Fruit fly (Drosophila melanogaster) whole organism, wandering third instar larva: ENCODE results near the gene kipf.
A peak's percentile ranks its signal among the peaks of the same experiment; 100 is the strongest.

Source experiments
- CG9705 ChIP-seq: fragments of 200-800 bp; sonication (Bioruptor generic); optimal IDR thresholded peaks from 2 replicates; lab custom pipeline; 2018; ENCODE audit warnings: missing biosample characterization, mild to moderate bottlenecking, missing genetic modification characterization
- CrebA ChIP-seq: fragments of 200-800 bp; sonication (Bioruptor generic); optimal IDR thresholded peaks from 2 replicates; lab custom pipeline; 2016; ENCODE audit warnings: missing biosample characterization, mild to moderate bottlenecking, missing genetic modification characterization, borderline replicate concordance
- Dfd ChIP-seq: fragments of >200 bp; optimal IDR thresholded peaks from 2 replicates; lab custom pipeline; 2017; ENCODE audit warnings: missing biosample characterization, missing genetic modification characterization
- GATAd ChIP-seq: sonication (Bioruptor generic); optimal IDR thresholded peaks from 2 replicates; lab custom pipeline; 2016; ENCODE audit warnings: missing biosample characterization, missing genetic modification characterization
- HLH106 ChIP-seq: fragments of 200-800 bp; optimal IDR thresholded peaks from 3 replicates; lab custom pipeline; 2019; ENCODE audit warnings: missing biosample characterization, mild to moderate bottlenecking, missing genetic modification characterization, moderate library complexity
- Hnf4 ChIP-seq: fragments of 200-800 bp; sonication (Bioruptor generic); optimal IDR thresholded peaks from 2 replicates; lab custom pipeline; 2016; ENCODE audit warnings: missing biosample characterization, mild to moderate bottlenecking, missing genetic modification characterization
- Jra ChIP-seq: sonication (Bioruptor generic); optimal IDR thresholded peaks from 2 replicates; lab custom pipeline; 2016; ENCODE audit warnings: missing biosample characterization, missing genetic modification characterization
- Mio ChIP-seq: sonication (Bioruptor generic); optimal IDR thresholded peaks from 2 replicates; lab custom pipeline; 2016; ENCODE audit warnings: missing biosample characterization, missing genetic modification characterization
- Myc ChIP-seq: fragments of >200 bp; optimal IDR thresholded peaks from 2 replicates; lab custom pipeline; 2017
- N ChIP-seq: fragments of >200 bp; optimal IDR thresholded peaks from 2 replicates; lab custom pipeline; 2018; ENCODE audit warnings: missing biosample characterization, missing external identifiers, missing genetic modification characterization
- Rel ChIP-seq, 2 experiments: fragments of 200-800 bp; sonication (Bioruptor generic) in 1 of 2; optimal IDR thresholded peaks; 2 replicates in 1 of 2; 3 replicates in 1 of 2; lab custom pipeline; 2016 to 2019; ENCODE audit warnings: mild to moderate bottlenecking in 2 of 2, missing biosample characterization in 2 of 2, missing genetic modification characterization in 2 of 2, moderate library complexity in 1 of 2
- Sp1 ChIP-seq: fragments of 200-800 bp; sonication (Bioruptor generic); optimal IDR thresholded peaks from 3 replicates; lab custom pipeline; 2019; ENCODE audit warnings: missing biosample characterization, mild to moderate bottlenecking, missing genetic modification characterization, moderate library complexity
- Vsx2 ChIP-seq: fragments of 200-300, 225-300 bp; sonication (Bioruptor generic); optimal IDR thresholded peaks from 2 replicates; lab custom pipeline; 2018; ENCODE audit warnings: missing biosample characterization, missing genetic modification characterization; ENCODE audit not compliant: partially characterized antibody
- brk ChIP-seq: fragments of 200-800 bp; sonication (Bioruptor generic); optimal IDR thresholded peaks from 2 replicates; lab custom pipeline; 2016; ENCODE audit warnings: missing biosample characterization, mild to moderate bottlenecking, missing genetic modification characterization
- dl ChIP-seq, 2 experiments: fragments of 175-275, 200-275 bp in 1 of 2; fragments of 200-275 bp in 1 of 2; sonication (Bioruptor generic); optimal IDR thresholded peaks; lab custom pipeline; 2018; ENCODE audit warnings: mild to moderate bottlenecking in 2 of 2, missing biosample characterization in 2 of 2, missing genetic modification characterization in 2 of 2, moderate library complexity in 2 of 2; ENCODE audit not compliant: partially characterized antibody in 2 of 2, insufficient read depth in 1 of 2
- dsf ChIP-seq: sonication (Bioruptor generic); optimal IDR thresholded peaks from 2 replicates; lab custom pipeline; 2016; ENCODE audit warnings: missing biosample characterization, missing genetic modification characterization, borderline replicate concordance
- ey ChIP-seq: fragments of 200-800 bp; sonication (Bioruptor generic); optimal IDR thresholded peaks from 2 replicates; lab custom pipeline; 2016; ENCODE audit warnings: missing biosample characterization, missing genetic modification characterization
- foxo ChIP-seq, 2 experiments: fragments of 200-800 bp; sonication (Bioruptor generic); optimal IDR thresholded peaks; 2 replicates in 1 of 2; 3 replicates in 1 of 2; lab custom pipeline; 2016 to 2017; ENCODE audit warnings: missing biosample characterization in 2 of 2, missing genetic modification characterization in 2 of 2
- fru ChIP-seq: fragments of 200-800 bp; sonication (Bioruptor generic); optimal IDR thresholded peaks from 3 replicates; lab custom pipeline; 2016; ENCODE audit warnings: missing biosample characterization, mild to moderate bottlenecking, missing genetic modification characterization
- h ChIP-seq: fragments of 200-800 bp; sonication (Bioruptor generic); optimal IDR thresholded peaks from 3 replicates; lab custom pipeline; 2016; ENCODE audit warnings: missing biosample characterization, mild to moderate bottlenecking, missing genetic modification characterization
- jim ChIP-seq: fragments of 175-275, 200-325 bp; sonication (Bioruptor generic); optimal IDR thresholded peaks from 2 replicates; lab custom pipeline; 2016; ENCODE audit warnings: missing biosample characterization, mild to moderate bottlenecking, missing genetic modification characterization
- lola ChIP-seq: fragments of >200 bp; optimal IDR thresholded peaks from 2 replicates; lab custom pipeline; 2017; ENCODE audit warnings: missing biosample characterization, missing genetic modification characterization
- pan ChIP-seq: fragments of >200 bp; optimal IDR thresholded peaks from 2 replicates; lab custom pipeline; 2017
- rgr ChIP-seq: fragments of 200-800 bp; sonication (Bioruptor generic); optimal IDR thresholded peaks from 3 replicates; lab custom pipeline; 2016; ENCODE audit warnings: missing biosample characterization, mild to moderate bottlenecking, missing genetic modification characterization
- sage ChIP-seq: fragments of 200-800 bp; sonication (Bioruptor generic); optimal IDR thresholded peaks from 2 replicates; lab custom pipeline; 2016; ENCODE audit warnings: missing biosample characterization, mild to moderate bottlenecking, missing genetic modification characterization
- sv ChIP-seq: fragments of 200-800 bp; sonication (Bioruptor generic); optimal IDR thresholded peaks from 3 replicates; lab custom pipeline; 2016; ENCODE audit warnings: missing biosample characterization, missing genetic modification characterization
- tai ChIP-seq: sonication (Bioruptor generic); optimal IDR thresholded peaks from 2 replicates; lab custom pipeline; 2016; ENCODE audit warnings: missing biosample characterization, missing genetic modification characterization
- usp ChIP-seq: fragments of >200 bp; optimal IDR thresholded peaks from 2 replicates; lab custom pipeline; 2017; ENCODE audit warnings: missing biosample characterization, missing genetic modification characterization

Gene kipf

dm6 chr3R:7886859-7887190, 26.8 kb upstream of the kipf start, which contains the start of gene ArgRS-m (continued):
- no peak for TF ChIP-seq sage

- no peak for TF ChIP-seq dsf (GFP tag; lab: Kevin White, UChicago)
- no peak for TF ChIP-seq brk
- no peak for TF ChIP-seq Dfd (GFP tag; lab: Kevin White, UChicago)
- no peak for TF ChIP-seq CG9705 (GFP tag; lab: Kevin White, UChicago)
- no peak for TF ChIP-seq Sp1
- no peak for TF ChIP-seq N
- no peak for TF ChIP-seq Jra (GFP tag; lab: Kevin White, UChicago)
- TF ChIP-seq HLH106 (tag; lab: Kevin White, UChicago): no peak
- TF ChIP-seq usp (GFP tag; lab: Kevin White, UChicago): no peak
- no peak for TF ChIP-seq sv
- TF ChIP-seq Myc (lab: Kevin White, UChicago): no peak
- no peak for TF ChIP-seq rgr (GFP tag; lab: Kevin White, UChicago)
- TF ChIP-seq dl (GFP tag; optimal IDR thresholded peaks at IDR 0.05; lab: Kevin White, UChicago; ENCODE audit: insufficient read depth in 1 of 2, partially characterized antibody in 2 of 2): no peak
Observed at dm6 chr3R:7891031-7891430, 22.6 kb upstream of the kipf start, which contains the start of gene wtrw. Gene wtrw (plus strand): TSS chr3R:7891331.

dm6 chr3R:7892246-7893000, 21.2 kb upstream of the kipf start:
- TF ChIP-seq Mio (GFP tag; lab: Kevin White, UChicago) (no peak), h (GFP tag; lab: Kevin White, UChicago) (peak; percentile 43), fru (GFP tag; lab: Kevin White, UChicago) (peak; percentile 37), foxo (GFP tag; optimal IDR thresholded peaks at IDR 0.05; lab: Kevin White, UChicago) (peak in 1 of 2 experiments; percentile 46)

dm6 chr3R:7894586-7894985, 19.1 kb upstream of the kipf start:
- TF ChIP-seq ey (GFP tag; lab: Kevin White, UChicago) (no peak), Sp1 (no peak), foxo (GFP tag; optimal IDR thresholded peaks at IDR 0.05; lab: Kevin White, UChicago) (no peak), jim (GFP tag; lab: Kevin White, UChicago) (no peak), Jra (GFP tag; lab: Kevin White, UChicago) (no peak), HLH106 (tag; lab: Kevin White, UChicago) (no peak), CrebA (GFP tag; lab: Kevin White, UChicago) (no peak), fru (GFP tag; lab: Kevin White, UChicago) (no peak), usp (GFP tag; lab: Kevin White, UChicago) (no peak), Rel (GFP tag; optimal IDR thresholded peaks at IDR 0.05; lab: Kevin White, UChicago) (no peak), Rel (tag; optimal IDR thresholded peaks at IDR 0.05; lab: Kevin White, UChicago) (no peak), Hnf4 (GFP tag; lab: Kevin White, UChicago) (no peak), dl (GFP tag; optimal IDR thresholded peaks at IDR 0.05; lab: Kevin White, UChicago; ENCODE audit: insufficient read depth in 1 of 2, partially characterized antibody in 2 of 2) (no peak), N (no peak)
- TF ChIP-seq, all 38 proteins: peak for 0

dm6 chr3R:7895457-7895856, 18.2 kb upstream of the kipf start:
- peak; percentile 41 for TF ChIP-seq fru (GFP tag; lab: Kevin White, UChicago)
- no peak for TF ChIP-seq Mio (GFP tag; lab: Kevin White, UChicago)
- TF ChIP-seq lola (GFP tag; lab: Kevin White, UChicago): no peak
- peak; percentile 19 for TF ChIP-seq sv
- no peak for TF ChIP-seq ey (GFP tag; lab: Kevin White, UChicago)
- no peak for TF ChIP-seq tai (GFP tag; lab: Kevin White, UChicago)
- TF ChIP-seq pan (lab: Kevin White, UChicago): no peak
- no peak for TF ChIP-seq h (GFP tag; lab: Kevin White, UChicago)
- no peak for TF ChIP-seq Jra (GFP tag; lab: Kevin White, UChicago)
- TF ChIP-seq Vsx2 (GFP tag; lab: Kevin White, UChicago): no peak

- TF ChIP-seq jim (GFP tag; lab: Kevin White, UChicago) (no peak), Myc (lab: Kevin White, UChicago) (no peak), Vsx2 (GFP tag; lab: Kevin White, UChicago) (no peak), usp (GFP tag; lab: Kevin White, UChicago) (no peak), GATAd (GFP tag; lab: Kevin White, UChicago) (no peak)
Observed at dm6 chr3R:7899277-7899676, 14.4 kb upstream of the kipf start.
